Fruit fly (Drosophila melanogaster) whole organism, embryonic: ENCODE data around the gene CCDC53.

Source experiments
- CG10321 ChIP-seq: fragments of 200-800 bp; sonication (Bioruptor generic); IDR thresholded peaks from 2 replicates; pipeline ENCODE4 v1.3.6; 2022; ENCODE audit warnings: missing biosample characterization, missing genetic modification characterization
- CG10565 ChIP-seq: fragments of 200-800 bp; sonication (Bioruptor generic); optimal IDR thresholded peaks from 3 replicates; lab custom pipeline; 2016; ENCODE audit warnings: missing biosample characterization, mild to moderate bottlenecking, missing genetic modification characterization
- CG10959 ChIP-seq: fragments of 200-800 bp; sonication (Bioruptor generic); IDR thresholded peaks from 2 replicates; pipeline ENCODE4 v1.3.6; 2022; ENCODE audit warnings: missing biosample characterization, missing genetic modification characterization
- CG11723 ChIP-seq: fragments of 200-800 bp; sonication (Bioruptor generic); optimal IDR thresholded peaks from 2 replicates; lab custom pipeline; 2017; ENCODE audit warnings: missing biosample characterization, mild to moderate bottlenecking, missing genetic modification characterization
- CG14441 ChIP-seq: fragments of 200-800 bp; sonication (Bioruptor generic); IDR thresholded peaks from 2 replicates; pipeline ENCODE4 v1.3.6; 2022; ENCODE audit warnings: missing biosample characterization, missing genetic modification characterization
- CG15269 ChIP-seq: fragments of 200-800 bp; sonication (Bioruptor generic); optimal IDR thresholded peaks from 2 replicates; lab custom pipeline; 2018; ENCODE audit warnings: missing biosample characterization, mild to moderate bottlenecking, missing genetic modification characterization, moderate library complexity
- CG17361 ChIP-seq: fragments of 200-800 bp; sonication (Bioruptor generic); IDR thresholded peaks from 3 replicates; pipeline ENCODE4 v1.3.6; 2022; ENCODE audit warnings: missing biosample characterization, missing genetic modification characterization
- CG17612 ChIP-seq: fragments of 200-800 bp; sonication (Bioruptor generic); IDR thresholded peaks from 2 replicates; pipeline ENCODE4 v1.3.6; 2022; ENCODE audit warnings: missing biosample characterization, missing genetic modification characterization
- CG18011 ChIP-seq: fragments of 200-800 bp; sonication (Bioruptor generic); optimal IDR thresholded peaks from 2 replicates; lab custom pipeline; 2017; ENCODE audit warnings: missing biosample characterization, missing genetic modification characterization, mild to moderate bottlenecking, moderate library complexity, missing genotype
- CG2875 ChIP-seq: fragments of 200-800 bp; sonication (Bioruptor generic); optimal IDR thresholded peaks from 2 replicates; lab custom pipeline; 2017; ENCODE audit warnings: missing biosample characterization, mild to moderate bottlenecking, missing genetic modification characterization, missing genetic modification reagents
- CG2889 ChIP-seq: fragments of 200-800 bp; sonication (Bioruptor generic); IDR thresholded peaks from 3 replicates; pipeline ENCODE4 v1.3.6; 2022; ENCODE audit warnings: missing biosample characterization, missing genetic modification characterization
- CG32767 ChIP-seq: fragments of 200-800 bp; sonication (Bioruptor generic); IDR thresholded peaks from 2 replicates; pipeline ENCODE4 v1.3.6; 2022; ENCODE audit warnings: missing biosample characterization, missing genetic modification characterization
- CG33557 ChIP-seq: fragments of 200-800 bp; sonication (Bioruptor generic); optimal IDR thresholded peaks from 2 replicates; lab custom pipeline; 2019; ENCODE audit warnings: missing biosample characterization, mild to moderate bottlenecking, missing genetic modification characterization, moderate library complexity
- CG4328 ChIP-seq: fragments of 200-800 bp; sonication (Bioruptor generic); optimal IDR thresholded peaks from 3 replicates; lab custom pipeline; 2017; ENCODE audit warnings: missing biosample characterization, missing genetic modification reagents, missing genetic modification characterization
- CG43689 ChIP-seq: fragments of 200-800 bp; sonication (Bioruptor generic); IDR thresholded peaks from 2 replicates; pipeline ENCODE4 v1.3.6; 2022; ENCODE audit warnings: missing biosample characterization, missing genetic modification characterization
- CG4730 ChIP-seq: fragments of 200-800 bp; sonication (Bioruptor generic); IDR thresholded peaks from 2 replicates; pipeline ENCODE4 v1.3.6; 2022; ENCODE audit warnings: missing biosample characterization, missing genetic modification characterization
- CG8290 ChIP-seq, 3 experiments: fragments of 200-800 bp; sonication (Bioruptor generic); optimal IDR thresholded peaks; 2 replicates each; lab custom pipeline; 2016 to 2019; ENCODE audit warnings: missing biosample characterization in 3 of 3, missing genetic modification characterization in 3 of 3, mild to moderate bottlenecking in 2 of 3, moderate library complexity in 1 of 3
- CG9797 ChIP-seq: fragments of 200-800 bp; sonication (Bioruptor generic); optimal IDR thresholded peaks from 3 replicates; lab custom pipeline; 2018; ENCODE audit warnings: missing biosample characterization, mild to moderate bottlenecking, missing genetic modification characterization
- D ChIP-seq, 2 experiments: fragments of 200-800 bp in 1 of 2; fragments of >200 bp in 1 of 2; sonication (Bioruptor generic) in 1 of 2; optimal IDR thresholded peaks; 2 replicates in 1 of 2; 3 replicates in 1 of 2; lab custom pipeline; 2017; ENCODE audit warnings: mild to moderate bottlenecking in 1 of 2, missing biosample characterization in 1 of 2, missing genetic modification characterization in 1 of 2, missing genetic modification reagents in 1 of 2
- Doc3 ChIP-seq: fragments of 200-800 bp; sonication (Bioruptor generic); IDR thresholded peaks from 3 replicates; pipeline ENCODE4 v1.3.6; 2022; ENCODE audit warnings: missing biosample characterization, missing genetic modification characterization; ENCODE audit not compliant: partially characterized antibody
- HHEX ChIP-seq: fragments of 200-800 bp; sonication (Bioruptor generic); optimal IDR thresholded peaks from 3 replicates; lab custom pipeline; 2017; ENCODE audit warnings: missing biosample characterization, mild to moderate bottlenecking, missing genetic modification characterization, missing genetic modification reagents
- HLH3B ChIP-seq: fragments of 200-800 bp; sonication (Bioruptor generic); IDR thresholded peaks from 2 replicates; pipeline ENCODE4 v1.3.6; 2022; ENCODE audit warnings: missing biosample characterization, missing genetic modification characterization
- Hmx ChIP-seq: fragments of 200-800 bp; sonication (Bioruptor generic); optimal IDR thresholded peaks from 2 replicates; lab custom pipeline; 2016; ENCODE audit warnings: missing biosample characterization, missing genetic modification characterization
- Jarid2 ChIP-seq: fragments of 200-800 bp; sonication (Bioruptor generic); optimal IDR thresholded peaks from 3 replicates; lab custom pipeline; 2017; ENCODE audit warnings: mild to moderate bottlenecking, missing biosample characterization, missing genetic modification reagents, missing genetic modification characterization
- Mad ChIP-seq: fragments of 200-800 bp; sonication (Bioruptor generic); optimal IDR thresholded peaks from 2 replicates; lab custom pipeline; 2016; ENCODE audit warnings: missing biosample characterization, missing genetic modification characterization
- Rx ChIP-seq: fragments of 200-800 bp; sonication (Bioruptor generic); IDR thresholded peaks from 2 replicates; pipeline ENCODE4 v1.3.6; 2022; ENCODE audit warnings: missing biosample characterization, missing genetic modification characterization
- Stat92E ChIP-seq, 3 experiments: fragments of >200 bp in 2 of 3; fragments of 200-800 bp in 1 of 3; sonication (Bioruptor generic) in 1 of 3; optimal IDR thresholded peaks; 2 replicates each; lab custom pipeline; 2017 to 2019; ENCODE audit warnings: missing biosample characterization in 3 of 3, missing genetic modification characterization in 3 of 3, mild to moderate bottlenecking in 1 of 3, moderate library complexity in 1 of 3
- ap ChIP-seq: fragments of 200-800 bp; sonication (Bioruptor generic); IDR thresholded peaks from 2 replicates; pipeline ENCODE4 v1.3.6; 2022; ENCODE audit warnings: missing biosample characterization, missing genetic modification characterization
- az2 ChIP-seq: fragments of 200-800 bp; sonication (Bioruptor generic); optimal IDR thresholded peaks from 3 replicates; lab custom pipeline; 2016; ENCODE audit warnings: missing biosample characterization, missing genetic modification characterization
- bbx ChIP-seq: fragments of 200-800 bp; sonication (Bioruptor generic); IDR thresholded peaks from 2 replicates; pipeline ENCODE4 v1.3.6; 2022; ENCODE audit warnings: missing biosample characterization, missing genetic modification characterization; ENCODE audit not compliant: partially characterized antibody
- chn ChIP-seq: fragments of 200-800 bp; sonication (Bioruptor generic); optimal IDR thresholded peaks from 2 replicates; lab custom pipeline; 2016; ENCODE audit warnings: missing biosample characterization, missing genetic modification characterization
- croc ChIP-seq: fragments of 200-800 bp; sonication (Bioruptor generic); conservative IDR thresholded peaks from 3 replicates; pipeline ENCODE4 v1.3.6; 2022; ENCODE audit warnings: missing biosample characterization, missing genetic modification characterization
- dan ChIP-seq: fragments of 200-800 bp; sonication (Bioruptor generic); IDR thresholded peaks from 2 replicates; pipeline ENCODE4 v1.3.6; 2022; ENCODE audit warnings: missing biosample characterization, missing genetic modification characterization
- eyg ChIP-seq: fragments of 200-800 bp; sonication (Bioruptor generic); optimal IDR thresholded peaks from 3 replicates; lab custom pipeline; 2016; ENCODE audit warnings: missing biosample characterization, missing genetic modification characterization
- kni ChIP-seq: fragments of 200-800 bp; sonication (Bioruptor generic); optimal IDR thresholded peaks from 3 replicates; lab custom pipeline; 2017; ENCODE audit warnings: mild to moderate bottlenecking, missing biosample characterization, missing genetic modification reagents, missing genetic modification characterization
- lab ChIP-seq: fragments of 200-800 bp; sonication (Bioruptor generic); optimal IDR thresholded peaks from 3 replicates; lab custom pipeline; 2017; ENCODE audit warnings: missing biosample characterization, missing genetic modification characterization, mild to moderate bottlenecking, moderate library complexity, missing genetic modification reagents
- lilli ChIP-seq: fragments of 200-800 bp; sonication (Bioruptor generic); optimal IDR thresholded peaks from 3 replicates; lab custom pipeline; 2016; ENCODE audit warnings: missing biosample characterization, missing genetic modification characterization
- lmd ChIP-seq: fragments of 200-800 bp; sonication (Bioruptor generic); IDR thresholded peaks from 2 replicates; pipeline ENCODE4 v1.3.6; 2022; ENCODE audit warnings: missing biosample characterization, missing genetic modification characterization
- nau ChIP-seq: fragments of 200-800 bp; sonication (Bioruptor generic); optimal IDR thresholded peaks from 3 replicates; lab custom pipeline; 2017; ENCODE audit warnings: missing biosample characterization, mild to moderate bottlenecking, missing genetic modification characterization, missing genetic modification reagents
- nerfin-2 ChIP-seq: fragments of 200-800 bp; sonication (Bioruptor generic); IDR thresholded peaks from 2 replicates; pipeline ENCODE4 v1.3.6; 2022; ENCODE audit warnings: missing biosample characterization, missing genetic modification characterization; ENCODE audit not compliant: partially characterized antibody
- ranshi ChIP-seq: fragments of 200-800 bp; sonication (Bioruptor generic); IDR thresholded peaks from 2 replicates; pipeline ENCODE4 v1.3.6; 2022; ENCODE audit warnings: missing biosample characterization, missing genetic modification characterization
- repo ChIP-seq: fragments of 200-800 bp; sonication (Bioruptor generic); optimal IDR thresholded peaks from 2 replicates; lab custom pipeline; 2016; ENCODE audit warnings: missing biosample characterization, missing genetic modification characterization
- schlank ChIP-seq: fragments of 200-800 bp; sonication (Bioruptor generic); optimal IDR thresholded peaks from 2 replicates; lab custom pipeline; 2018; ENCODE audit warnings: missing biosample characterization, mild to moderate bottlenecking, missing genetic modification characterization
- sna ChIP-seq: fragments of 200-800 bp; sonication (Bioruptor generic); IDR thresholded peaks from 2 replicates; pipeline ENCODE4 v1.3.6; 2022; ENCODE audit warnings: missing biosample characterization, missing genetic modification characterization; ENCODE audit not compliant: partially characterized antibody
- tup ChIP-seq: fragments of 200-800 bp; sonication (Bioruptor generic); optimal IDR thresholded peaks from 2 replicates; lab custom pipeline; 2016; ENCODE audit warnings: missing biosample characterization, mild to moderate bottlenecking, missing genetic modification characterization, moderate library complexity
- vnd ChIP-seq: fragments of 200-800 bp; sonication (Bioruptor generic); IDR thresholded peaks from 3 replicates; pipeline ENCODE4 v1.3.6; 2022; ENCODE audit warnings: missing biosample characterization, missing genetic modification characterization; ENCODE audit not compliant: partially characterized antibody
- wdn ChIP-seq: fragments of 200-800 bp; sonication (Bioruptor generic); IDR thresholded peaks from 2 replicates; pipeline ENCODE4 v1.3.6; 2022; ENCODE audit warnings: missing biosample characterization, missing genetic modification characterization

Gene CCDC53

dm6 chr2L:8009283-8010211 is 31.4 kb upstream of the CCDC53 start, which contains the start of gene CG12560 (continued):
- TF ChIP-seq nerfin-2 (GFP tag; lab: Robert Waterston, UW) = no peak
- TF ChIP-seq Rx = no peak
- peak; percentile 24 for TF ChIP-seq lilli (GFP tag; lab: Kevin White, UChicago)
- TF ChIP-seq CG4730 = no peak
- no peak for TF ChIP-seq CG9797 (GFP tag; lab: Kevin White, UChicago)
- no peak for TF ChIP-seq wdn (GFP tag; lab: Robert Waterston, UW)
- no peak for TF ChIP-seq lab (GFP tag; lab: Kevin White, UChicago)
- TF ChIP-seq CG10321 (GFP tag; lab: Robert Waterston, UW) = no peak
- no peak for TF ChIP-seq tup
- no peak for TF ChIP-seq nau (GFP tag; lab: Kevin White, UChicago)
- no peak for TF ChIP-seq Mad (GFP tag; lab: Kevin White, UChicago)
- TF ChIP-seq bbx (GFP tag; lab: Robert Waterston, UW) = no peak; the same call in 1 of the 2 replicates
- TF ChIP-seq lmd (GFP tag; lab: Robert Waterston, UW) = no peak
- TF ChIP-seq eyg (GFP tag; lab: Kevin White, UChicago) = no peak
- no peak for TF ChIP-seq ap
- no peak for TF ChIP-seq az2
- no peak for TF ChIP-seq Doc3
- no peak for TF ChIP-seq CG8290 (GFP tag; optimal IDR thresholded peaks at IDR 0.05; lab: Kevin White, UChicago)
- peak in 1 of 2 experiments; percentile 11 for TF ChIP-seq CG8290 (tag; optimal IDR thresholded peaks at IDR 0.05; lab: Kevin White, UChicago)
- no peak for TF ChIP-seq croc (GFP tag; lab: Robert Waterston, UW)
- TF ChIP-seq Jarid2 = peak; percentile 81
- TF ChIP-seq CG2889 (GFP tag; lab: Robert Waterston, UW) = no peak
- no peak for TF ChIP-seq HHEX
- no peak for TF ChIP-seq chn (GFP tag; lab: Kevin White, UChicago)
- no peak for TF ChIP-seq CG32767 (GFP tag; lab: Robert Waterston, UW)
- peak; percentile 26 for TF ChIP-seq CG15269
- no peak for TF ChIP-seq CG10565
- TF ChIP-seq CG17361 (GFP tag; lab: Robert Waterston, UW) = no peak
- TF ChIP-seq CG18011 (GFP tag; lab: Kevin White, UChicago) = no peak
- no peak for TF ChIP-seq CG4328 (GFP tag; lab: Kevin White, UChicago)
- TF ChIP-seq repo (GFP tag; lab: Kevin White, UChicago) = no peak
- TF ChIP-seq sna = no peak
- no peak for TF ChIP-seq CG2875 (GFP tag; lab: Kevin White, UChicago)
- TF ChIP-seq CG43689 (GFP tag; lab: Robert Waterston, UW) = peak; percentile 33; the same call in 1 of the 2 replicates
- no peak for TF ChIP-seq D (optimal IDR thresholded peaks at IDR 0.05; lab: Kevin White, UChicago)
- no peak for TF ChIP-seq D (GFP tag; optimal IDR thresholded peaks at IDR 0.05; lab: Kevin White, UChicago)
- no peak for TF ChIP-seq Hmx (GFP tag; lab: Kevin White, UChicago)
- TF ChIP-seq CG33557 = no peak
- no peak for TF ChIP-seq CG11723 (GFP tag; lab: Kevin White, UChicago)
- TF ChIP-seq CG14441 = no peak
- no peak for TF ChIP-seq dan (GFP tag; lab: Robert Waterston, UW)
- no peak for TF ChIP-seq CG10959
- no peak for TF ChIP-seq CG17612
- TF ChIP-seq kni = no peak
- TF ChIP-seq Stat92E (GFP tag; optimal IDR thresholded peaks at IDR 0.05; lab: Kevin White, UChicago) = no peak
- peak; percentile 37; the same call in 1 of the 2 replicates for TF ChIP-seq ranshi
- TF ChIP-seq schlank (tag; lab: Kevin White, UChicago) = no peak
- no peak for TF ChIP-seq HLH3B (GFP tag; lab: Robert Waterston, UW)
- no peak for TF ChIP-seq vnd
